Worm (Caenorhabditis elegans) whole organism, L4/young adult: ENCODE measurements around the gene prp-19.

Source experiments
- W03F9.2 ChIP-seq: fragments of 150-350 bp; optimal IDR thresholded peaks from 2 replicates; lab custom pipeline; 2014; ENCODE audit warnings: missing biosample characterization, missing genetic modification characterization
- him-1 ChIP-seq: sonication (generic microtip); optimal IDR thresholded peaks from 2 replicates; lab custom pipeline; 2016; ENCODE audit warnings: missing genotype, missing genetic modification reagents, missing genetic modification characterization, missing compliant biosample characterization

DNA sequence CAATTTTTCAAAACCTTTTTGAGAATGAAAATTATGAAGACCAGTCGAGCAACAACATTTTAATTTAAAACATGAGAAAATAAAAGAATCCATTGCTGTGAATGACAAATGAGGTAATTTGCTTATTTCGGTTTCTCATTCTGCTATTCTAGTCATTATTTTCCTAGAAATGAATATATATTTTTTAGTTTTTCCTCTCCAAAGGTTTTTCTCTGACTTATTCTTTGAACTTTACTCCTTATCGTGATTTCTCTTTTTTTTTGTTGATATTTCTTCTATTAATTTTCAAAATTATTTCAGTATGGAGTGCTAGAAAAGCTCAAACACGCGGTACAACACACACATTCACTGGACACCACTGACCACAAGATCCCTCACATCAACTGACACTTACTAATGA is 13.8 kb upstream of the prp-19 start, which contains the start of gene pup-2:
- TF ChIP-seq him-1 (no peak), W03F9.2 (no peak)
